Fruit fly (Drosophila melanogaster): Measurements from ENCODE around the gene CG7829.

CG7829 gene

dm6 chr3R:29847126-29847525 is 29.6 kb upstream of the CG7829 start (continued):
- no peak for TF ChIP-seq mld (GFP tag; IDR thresholded peaks at IDR 0.05; ENCODE audit: partially characterized antibody)
- no peak for TF ChIP-seq chn (GFP tag; optimal IDR thresholded peaks at IDR 0.05)
- TF ChIP-seq crc (GFP tag; optimal IDR thresholded peaks at IDR 0.05): no peak
- TF ChIP-seq CG2712 (tag; optimal IDR thresholded peaks at IDR 0.05): no peak
- TF ChIP-seq fd3F (GFP tag; optimal IDR thresholded peaks at IDR 0.05): no peak
- TF ChIP-seq ara (GFP tag; IDR thresholded peaks at IDR 0.05): peak; percentile 51; the same call in 1 of the 2 replicates
- no peak for TF ChIP-seq Dref (GFP tag; IDR thresholded peaks at IDR 0.05)
- TF ChIP-seq esg (GFP tag; conservative IDR thresholded peaks at IDR 0.05): 0 out of 2 replicates have a peak, but pooled peaks have one; percentile 17
- peak in 1 of 2 experiments; percentile 28 for TF ChIP-seq chif (GFP tag; optimal IDR thresholded peaks at IDR 0.05)
- peak; percentile 10 for TF ChIP-seq CG12391 (tag; optimal IDR thresholded peaks at IDR 0.05)
- peak; percentile 38; the same call in 1 of the 3 replicates for TF ChIP-seq dysf (GFP tag; IDR thresholded peaks at IDR 0.05)
- TF ChIP-seq dpn (GFP tag; optimal IDR thresholded peaks at IDR 0.05): no peak
- TF ChIP-seq Ptx1 (GFP tag; IDR thresholded peaks at IDR 0.05): peak; percentile 41
- no peak for TF ChIP-seq prd (optimal IDR thresholded peaks at IDR 0.05)
- peak; percentile 69; the same call in 2 of the 3 replicates for TF ChIP-seq prd (GFP tag; IDR thresholded peaks at IDR 0.05)
- 0 out of 3 replicates have a peak, but pooled peaks have one; percentile 19 for TF ChIP-seq zfh1 (GFP tag; IDR thresholded peaks at IDR 0.05)
- no peak for TF ChIP-seq Asciz (GFP tag; optimal IDR thresholded peaks at IDR 0.05)
- no peak for TF ChIP-seq CG15073 (GFP tag; optimal IDR thresholded peaks at IDR 0.05)
- no peak for TF ChIP-seq CG2199 (GFP tag; IDR thresholded peaks at IDR 0.05)
- no peak for TF ChIP-seq CG12155 (GFP tag; optimal IDR thresholded peaks at IDR 0.05)
- no peak for TF ChIP-seq CG12744 (GFP tag; optimal IDR thresholded peaks at IDR 0.05)
- 0 out of 2 replicates have a peak, but pooled peaks have one; percentile 5 for TF ChIP-seq ap (GFP tag; IDR thresholded peaks at IDR 0.05)
- TF ChIP-seq Xbp1 (GFP tag; optimal IDR thresholded peaks at IDR 0.05): peak; percentile 13
- no peak for TF ChIP-seq peb (GFP tag; IDR thresholded peaks at IDR 0.05)
- TF ChIP-seq row (GFP tag; IDR thresholded peaks at IDR 0.05): 0 out of 3 replicates have a peak, but pooled peaks have one; percentile 29
- TF ChIP-seq CTCF (GFP tag; optimal IDR thresholded peaks at IDR 0.05): no peak
- no peak for TF ChIP-seq CG17612 (GFP tag; IDR thresholded peaks at IDR 0.05)
- no peak for TF ChIP-seq dmrt99B (tag; optimal IDR thresholded peaks at IDR 0.05)
- TF ChIP-seq nmo (GFP tag; optimal IDR thresholded peaks at IDR 0.05): peak; percentile 30
- TF ChIP-seq CG31441 (GFP tag; IDR thresholded peaks at IDR 0.05): no peak
- no peak for TF ChIP-seq Opbp (GFP tag; IDR thresholded peaks at IDR 0.05; ENCODE audit: partially characterized antibody)
- TF ChIP-seq hb (GFP tag; IDR thresholded peaks at IDR 0.05; ENCODE audit: partially characterized antibody): no peak
- peak; percentile 4 for TF ChIP-seq az2 (GFP tag; optimal IDR thresholded peaks at IDR 0.05)
- peak; percentile 24 for TF ChIP-seq dmrt11E (tag; optimal IDR thresholded peaks at IDR 0.05)
- TF ChIP-seq Mes4 (GFP tag; optimal IDR thresholded peaks at IDR 0.05): no peak
- TF ChIP-seq ab (GFP tag; optimal IDR thresholded peaks at IDR 0.05): no peak
- no peak for TF ChIP-seq Kr (GFP tag; optimal IDR thresholded peaks at IDR 0.05)
- no peak for TF ChIP-seq CG15479 (GFP tag; optimal IDR thresholded peaks at IDR 0.05)
- no peak for TF ChIP-seq lola (GFP tag; optimal IDR thresholded peaks at IDR 0.05)
- TF ChIP-seq CG6689 (GFP tag; IDR thresholded peaks at IDR 0.05): peak; percentile 23; the same call in 1 of the 2 replicates
- TF ChIP-seq Drgx (GFP tag; IDR thresholded peaks at IDR 0.05): peak; percentile 88
- no peak for TF ChIP-seq CG11093 (GFP tag; IDR thresholded peaks at IDR 0.05)
- TF ChIP-seq CG33213 (GFP tag; optimal IDR thresholded peaks at IDR 0.05): no peak
- TF ChIP-seq Dip2 (GFP tag; IDR thresholded peaks at IDR 0.05): no peak
- peak; percentile 15 for TF ChIP-seq Ssrp (tag; optimal IDR thresholded peaks at IDR 0.05)
- TF ChIP-seq Mrtf (GFP tag; IDR thresholded peaks at IDR 0.05): 0 out of 3 replicates have a peak, but pooled peaks have one; percentile 28
- 0 out of 2 replicates have a peak, but pooled peaks have one; percentile 18 for TF ChIP-seq dati (GFP tag; IDR thresholded peaks at IDR 0.05)
- no peak for TF ChIP-seq salm (tag; optimal IDR thresholded peaks at IDR 0.05)
- no peak for TF ChIP-seq CG10267 (tag; optimal IDR thresholded peaks at IDR 0.05)
- TF ChIP-seq Adf1 (GFP tag; IDR thresholded peaks at IDR 0.05): no peak
- TF ChIP-seq CG11247 (GFP tag; IDR thresholded peaks at IDR 0.05): 0 out of 2 replicates have a peak, but pooled peaks have one; percentile 7
- TF ChIP-seq trh (GFP tag; optimal IDR thresholded peaks at IDR 0.05): no peak

All from whole organism, embryonic.